Worm (Caenorhabditis elegans) whole organism, mixed stage, embryonic: Measurements from ENCODE around the gene M04C3.1.

Experiments used
- bed-3 ChIP-seq: fragments of 200-800 bp; sonication (Bioruptor generic); optimal IDR thresholded peaks from 3 replicates; lab custom pipeline; 2018; ENCODE audit warnings: mild to moderate bottlenecking, missing genetic modification characterization, moderate library complexity, missing compliant biosample characterization
- blmp-1 ChIP-seq: fragments of 150-350 bp; optimal IDR thresholded peaks from 2 replicates; lab custom pipeline; 2014; ENCODE audit warnings: missing biosample characterization, missing genetic modification characterization
- ceh-39 ChIP-seq: fragments of 150-350 bp; optimal IDR thresholded peaks from 2 replicates; lab custom pipeline; 2014; ENCODE audit warnings: missing biosample characterization, missing genetic modification characterization
- ceh-43 ChIP-seq: fragments of 200-800 bp; sonication (Bioruptor generic); optimal IDR thresholded peaks from 2 replicates; lab custom pipeline; 2018; ENCODE audit warnings: mild to moderate bottlenecking, missing genetic modification characterization, moderate library complexity, missing compliant biosample characterization
- ceh-83 ChIP-seq: fragments of 200-800 bp; sonication (Bioruptor generic); optimal IDR thresholded peaks from 2 replicates; lab custom pipeline; 2018; ENCODE audit warnings: mild to moderate bottlenecking, missing genetic modification characterization, missing compliant biosample characterization
- ces-1 ChIP-seq: fragments of 150-350 bp; optimal IDR thresholded peaks from 2 replicates; lab custom pipeline; 2014; ENCODE audit warnings: missing biosample characterization, missing genetic modification reagents, missing genetic modification characterization
- cnd-1 ChIP-seq: fragments of 200-800 bp; sonication (Bioruptor generic); optimal IDR thresholded peaks from 2 replicates; lab custom pipeline; 2018; ENCODE audit warnings: mild to moderate bottlenecking, missing genetic modification characterization, missing compliant biosample characterization
- drap-1 ChIP-seq: fragments of 200-800 bp; sonication (Bioruptor generic); optimal IDR thresholded peaks from 3 replicates; lab custom pipeline; 2018; ENCODE audit warnings: mild to moderate bottlenecking, missing genetic modification characterization, missing compliant biosample characterization
- elt-3 ChIP-seq: fragments of 150-350 bp; optimal IDR thresholded peaks from 2 replicates; lab custom pipeline; 2014; ENCODE audit warnings: missing biosample characterization, missing genetic modification characterization
- flh-1 ChIP-seq: fragments of 200-800 bp; sonication (Bioruptor generic); optimal IDR thresholded peaks from 2 replicates; lab custom pipeline; 2018; ENCODE audit warnings: mild to moderate bottlenecking, missing genetic modification characterization, moderate library complexity, missing compliant biosample characterization
- ham-2 ChIP-seq: fragments of 200-800 bp; sonication (Bioruptor generic); optimal IDR thresholded peaks from 2 replicates; lab custom pipeline; 2018; ENCODE audit warnings: mild to moderate bottlenecking, missing genetic modification characterization, missing compliant biosample characterization
- hlh-1 ChIP-seq: fragments of 150-350 bp; optimal IDR thresholded peaks from 2 replicates; lab custom pipeline; 2014; ENCODE audit warnings: missing biosample characterization, missing genetic modification reagents, missing genetic modification characterization
- lin-13 ChIP-seq: fragments of 150-350 bp; optimal IDR thresholded peaks from 2 replicates; lab custom pipeline; 2014; ENCODE audit warnings: missing biosample characterization, missing genetic modification characterization
- lsy-2 ChIP-seq: fragments of 150-350 bp; optimal IDR thresholded peaks from 2 replicates; lab custom pipeline; 2014; ENCODE audit warnings: missing biosample characterization, missing genetic modification characterization
- mab-5 ChIP-seq: fragments of 150-350 bp; optimal IDR thresholded peaks from 2 replicates; lab custom pipeline; 2014; ENCODE audit warnings: missing biosample characterization, missing genetic modification characterization
- mep-1 ChIP-seq: fragments of 150-350 bp; optimal IDR thresholded peaks from 2 replicates; lab custom pipeline; 2017; ENCODE audit warnings: missing biosample characterization, missing genetic modification reagents, missing genetic modification characterization, inconsistent platforms
- nhr-12 ChIP-seq: fragments of 150-350 bp; optimal IDR thresholded peaks from 2 replicates; lab custom pipeline; 2014; ENCODE audit warnings: missing biosample characterization, missing genetic modification characterization
- nhr-2 ChIP-seq: fragments of 150-350 bp; optimal IDR thresholded peaks from 2 replicates; lab custom pipeline; 2014; ENCODE audit warnings: missing biosample characterization, missing genetic modification characterization
- nhr-237 ChIP-seq: fragments of 150-350 bp; optimal IDR thresholded peaks from 2 replicates; lab custom pipeline; 2014; ENCODE audit warnings: missing biosample characterization, missing genetic modification characterization
- nhr-28 ChIP-seq: fragments of 150-350 bp; optimal IDR thresholded peaks from 2 replicates; lab custom pipeline; 2014; ENCODE audit warnings: missing biosample characterization, missing genetic modification characterization
- nhr-76 ChIP-seq: sonication (generic microtip); optimal IDR thresholded peaks from 2 replicates; lab custom pipeline; 2017; ENCODE audit warnings: missing biosample characterization, missing genetic modification characterization
- pha-4 ChIP-seq: fragments of 150-350 bp; optimal IDR thresholded peaks from 2 replicates; lab custom pipeline; 2018; ENCODE audit warnings: missing biosample characterization, missing genetic modification reagents, missing genetic modification characterization
- snpc-4 ChIP-seq: fragments of 150-350 bp; optimal IDR thresholded peaks from 2 replicates; lab custom pipeline; 2014; ENCODE audit warnings: missing biosample characterization, missing genetic modification characterization
- sptf-1 ChIP-seq: sonication (generic microtip); optimal IDR thresholded peaks from 2 replicates; lab custom pipeline; 2017; ENCODE audit warnings: mild to moderate bottlenecking, missing genetic modification characterization, moderate library complexity, missing compliant biosample characterization
- tbx-8 ChIP-seq: fragments of 200-800 bp; sonication (Bioruptor generic); optimal IDR thresholded peaks from 2 replicates; lab custom pipeline; 2018; ENCODE audit warnings: mild to moderate bottlenecking, missing genetic modification characterization, moderate library complexity, missing compliant biosample characterization
- unc-120 ChIP-seq: sonication (generic microtip); optimal IDR thresholded peaks from 2 replicates; lab custom pipeline; 2017; ENCODE audit warnings: missing genetic modification characterization, missing compliant biosample characterization; ENCODE audit not compliant: poor library complexity, severe bottlenecking
- unc-62 ChIP-seq: fragments of 150-350 bp; optimal IDR thresholded peaks from 2 replicates; lab custom pipeline; 2014; ENCODE audit warnings: missing biosample characterization, missing genetic modification reagents, missing genetic modification characterization
- zip-8 ChIP-seq: fragments of 150-350 bp; optimal IDR thresholded peaks from 2 replicates; lab custom pipeline; 2014; ENCODE audit warnings: missing biosample characterization, missing genetic modification characterization
- ztf-11 ChIP-seq: fragments of 150-350 bp; optimal IDR thresholded peaks from 2 replicates; lab custom pipeline; 2014; ENCODE audit warnings: missing biosample characterization, missing genetic modification characterization

M04C3.1 gene

ce11 chrV:19477302-19477701 lies 31.9 kb upstream of the M04C3.1 start:
- TF ChIP-seq mab-5, result no peak
- no peak for TF ChIP-seq ham-2
- TF ChIP-seq elt-3 (tag; lab: Kevin White, UChicago), result no peak
- TF ChIP-seq ces-1 (GFP tag; lab: Kevin White, UChicago), result no peak
- no peak for TF ChIP-seq zip-8
- no peak for TF ChIP-seq flh-1 (GFP tag; lab: Kevin White, UChicago)
- no peak for TF ChIP-seq bed-3 (GFP tag; lab: Kevin White, UChicago)
- TF ChIP-seq pha-4 (tag; lab: Kevin White, UChicago), result no peak
- TF ChIP-seq lin-13 (tag; lab: Kevin White, UChicago), result no peak
- no peak for TF ChIP-seq nhr-2 (tag; lab: Kevin White, UChicago)

DNA sequence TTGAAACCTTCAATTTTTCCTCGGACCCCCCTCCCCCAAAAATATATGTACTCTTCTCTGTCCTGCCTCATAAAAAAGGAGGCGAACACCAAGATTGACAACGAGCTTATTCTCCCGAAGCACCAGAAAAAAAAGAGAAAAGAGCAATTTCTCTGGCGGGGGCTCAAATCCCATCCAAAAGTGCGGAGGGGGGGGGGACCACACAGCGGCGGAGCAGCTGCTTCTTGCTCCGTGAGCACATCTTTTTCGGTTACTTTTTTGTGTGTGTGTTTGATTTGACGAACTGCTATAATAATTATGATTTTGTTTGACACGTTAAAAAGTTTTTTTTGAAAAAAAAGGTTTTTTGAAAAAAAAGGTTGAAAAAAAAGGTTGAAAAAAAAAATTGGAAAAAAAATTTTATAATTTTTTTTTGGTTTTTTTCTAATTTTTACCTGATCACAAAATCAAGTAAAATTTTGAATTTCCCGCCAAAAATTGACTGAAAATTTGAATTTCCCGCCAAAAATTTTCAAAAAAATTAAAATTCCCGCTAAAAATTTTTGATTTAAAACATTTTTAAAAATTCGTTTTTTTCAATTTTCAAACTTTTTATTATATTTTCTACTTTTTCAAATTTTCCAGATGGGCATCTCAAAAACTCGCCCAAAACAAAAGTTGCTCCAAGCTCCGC lies 28.6 kb upstream of the M04C3.1 start, which contains the start of gene Y43F8B.10:
TSS of gene Y43F8B.10 (plus strand) at position 623 of the 673 bp plus-strand sequence.
- TF ChIP-seq hlh-1 (tag; lab: Kevin White, UChicago), result peak; percentile 64
- peak; percentile 29 for TF ChIP-seq unc-120 (tag; lab: Kevin White, UChicago)
- no peak for TF ChIP-seq pha-4 (tag; lab: Kevin White, UChicago)

DNA sequence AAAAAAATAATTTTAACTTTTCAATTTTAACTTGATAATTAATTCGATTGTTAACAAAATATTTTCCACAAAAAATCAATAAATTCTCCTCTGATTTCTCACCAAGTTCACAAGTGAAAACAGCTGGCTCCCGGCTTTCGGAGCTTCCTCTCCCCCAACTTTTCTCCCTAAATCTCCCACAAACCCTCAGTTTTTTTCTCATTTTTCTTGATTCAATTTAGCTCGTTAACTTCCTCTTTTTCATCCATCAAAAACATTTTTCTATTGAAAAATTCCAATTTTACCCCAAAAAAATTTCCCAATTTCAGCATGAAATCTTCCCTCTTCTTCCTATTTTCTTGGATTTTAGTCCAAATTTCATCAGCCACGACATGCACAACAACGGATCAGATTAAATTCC lies 25.0 kb upstream of the M04C3.1 start, which contains the start of gene Y43F8B.11:
TSS of gene Y43F8B.11 (plus strand) at position 301 of the 400 bp plus-strand sequence.
- no peak for TF ChIP-seq nhr-28 (tag; lab: Kevin White, UChicago)
- TF ChIP-seq pha-4 (tag; lab: Kevin White, UChicago), result no peak
- TF ChIP-seq snpc-4 (tag; lab: Kevin White, UChicago), result no peak
- no peak for TF ChIP-seq cnd-1
- TF ChIP-seq mep-1 (tag; lab: Kevin White, UChicago), result no peak
- no peak for TF ChIP-seq unc-62 (GFP tag; lab: Kevin White, UChicago)
- no peak for TF ChIP-seq ces-1 (GFP tag; lab: Kevin White, UChicago)
- no peak for TF ChIP-seq ceh-39 (tag; lab: Kevin White, UChicago)
- TF ChIP-seq unc-120 (tag; lab: Kevin White, UChicago), result no peak
- no peak for TF ChIP-seq sptf-1
- no peak for TF ChIP-seq nhr-76 (tag; lab: Kevin White, UChicago)
- TF ChIP-seq nhr-237 (tag; lab: Kevin White, UChicago), result no peak
- TF ChIP-seq ceh-43, result no peak
- TF ChIP-seq tbx-8, result no peak
- no peak for TF ChIP-seq lsy-2 (tag; lab: Kevin White, UChicago)
- TF ChIP-seq ztf-11, result no peak
- TF ChIP-seq nhr-12, result no peak
- TF ChIP-seq ham-2, result no peak

ce11 chrV:19468083-19468482 lies 22.7 kb upstream of the M04C3.1 start, which contains the start of gene Y43F8B.12:
Gene Y43F8B.12 (plus strand): TSS chrV:19468383.
- no peak for TF ChIP-seq zip-8
- TF ChIP-seq drap-1, result no peak

- TF ChIP-seq mep-1 (tag; lab: Kevin White, UChicago), result no peak
- TF ChIP-seq nhr-76 (tag; lab: Kevin White, UChicago), result no peak
- no peak for TF ChIP-seq snpc-4 (tag; lab: Kevin White, UChicago)
- no peak for TF ChIP-seq bed-3 (GFP tag; lab: Kevin White, UChicago)
- no peak for TF ChIP-seq ceh-83 (GFP tag; lab: Kevin White, UChicago)
- TF ChIP-seq lsy-2 (tag; lab: Kevin White, UChicago), result no peak
- TF ChIP-seq drap-1, result no peak
- no peak for TF ChIP-seq lin-13 (tag; lab: Kevin White, UChicago)
Measured at ce11 chrV:19467574-19467973, 22.2 kb upstream of the M04C3.1 start, which contains the start of gene Y43F8B.23. Gene Y43F8B.23 (minus strand): TSS chrV:19467648.

DNA sequence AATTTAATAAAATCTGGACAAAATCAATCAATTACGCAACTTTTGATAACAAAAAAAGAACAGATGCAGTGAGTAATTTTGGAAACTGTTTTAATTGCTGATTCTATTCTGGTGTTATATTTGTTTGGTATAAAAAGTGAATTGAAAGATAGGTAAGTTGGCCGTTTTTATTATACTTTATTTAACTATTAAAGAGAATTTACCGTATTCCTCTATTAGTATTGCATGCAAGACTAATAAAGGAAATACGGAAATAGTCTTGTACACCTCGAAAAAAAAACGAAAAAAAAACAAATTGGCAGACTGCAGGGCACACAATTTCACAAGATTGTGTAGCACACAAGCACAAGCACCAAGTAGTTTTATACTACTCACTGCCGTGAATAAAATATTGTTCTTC lies 17.2 kb upstream of the M04C3.1 start, which contains the start of gene Y43F8B.25:
TSS of gene Y43F8B.25 (plus strand) at position 301 of the 400 bp plus-strand sequence.
- TF ChIP-seq flh-1 (GFP tag; lab: Kevin White, UChicago), result no peak
- TF ChIP-seq snpc-4 (tag; lab: Kevin White, UChicago), result no peak
- TF ChIP-seq lsy-2 (tag; lab: Kevin White, UChicago), result no peak
- no peak for TF ChIP-seq hlh-1 (tag; lab: Kevin White, UChicago)
- TF ChIP-seq ceh-43, result no peak
- TF ChIP-seq blmp-1 (tag; lab: Kevin White, UChicago), result no peak
- TF ChIP-seq ceh-39 (tag; lab: Kevin White, UChicago), result no peak
- no peak for TF ChIP-seq ceh-83 (GFP tag; lab: Kevin White, UChicago)
- no peak for TF ChIP-seq nhr-12
